Fruit fly (Drosophila melanogaster) whole organism, embryonic: ENCODE results near the gene CG15140.

Experiments
- Atf6 ChIP-seq: fragments of 200-800 bp; sonication (Bioruptor generic); IDR thresholded peaks from 2 replicates; pipeline ENCODE4 v1.3.6; 2022; ENCODE audit warnings: missing biosample characterization, missing genetic modification characterization
- Blimp-1 ChIP-seq: fragments of 200-800 bp; sonication (Bioruptor generic); optimal IDR thresholded peaks from 3 replicates; lab custom pipeline; 2018; ENCODE audit warnings: missing biosample characterization, missing genetic modification characterization, mild to moderate bottlenecking, moderate library complexity, missing genetic modification reagents
- CG10543 ChIP-seq: fragments of 200-800 bp; sonication (Bioruptor generic); optimal IDR thresholded peaks from 3 replicates; lab custom pipeline; 2017; ENCODE audit warnings: missing biosample characterization, mild to moderate bottlenecking, missing genetic modification characterization, moderate library complexity
- CG10979 ChIP-seq: fragments of 200-800 bp; sonication (Bioruptor generic); optimal IDR thresholded peaks from 2 replicates; lab custom pipeline; 2018; ENCODE audit warnings: missing biosample characterization, mild to moderate bottlenecking, missing genetic modification characterization, moderate library complexity
- CG12219 ChIP-seq: fragments of 200-800 bp; sonication (Bioruptor generic); optimal IDR thresholded peaks from 3 replicates; lab custom pipeline; 2018; ENCODE audit warnings: missing biosample characterization, mild to moderate bottlenecking, missing genetic modification characterization
- CG12769 ChIP-seq: fragments of 200-800 bp; sonication (Bioruptor generic); optimal IDR thresholded peaks from 2 replicates; lab custom pipeline; 2019; ENCODE audit warnings: missing biosample characterization, mild to moderate bottlenecking, missing genetic modification characterization, moderate library complexity
- CG15073 ChIP-seq: fragments of 200-800 bp; sonication (Bioruptor generic); optimal IDR thresholded peaks from 2 replicates; lab custom pipeline; 2016; ENCODE audit warnings: missing biosample characterization, missing genetic modification characterization
- CG15514 ChIP-seq: fragments of 200-800 bp; sonication (Bioruptor generic); optimal IDR thresholded peaks from 3 replicates; lab custom pipeline; 2017; ENCODE audit warnings: missing biosample characterization, missing genetic modification characterization, mild to moderate bottlenecking, moderate library complexity, missing genetic modification reagents
- CG17186 ChIP-seq: fragments of 200-800 bp; sonication (Bioruptor generic); optimal IDR thresholded peaks from 3 replicates; lab custom pipeline; 2017; ENCODE audit warnings: missing biosample characterization, missing genetic modification reagents, missing genetic modification characterization
- CG17361 ChIP-seq: fragments of 200-800 bp; sonication (Bioruptor generic); IDR thresholded peaks from 3 replicates; pipeline ENCODE4 v1.3.6; 2022; ENCODE audit warnings: missing biosample characterization, missing genetic modification characterization
- CG17912 ChIP-seq: fragments of 200-800 bp; sonication (Bioruptor generic); optimal IDR thresholded peaks from 2 replicates; lab custom pipeline; 2018; ENCODE audit warnings: missing biosample characterization, mild to moderate bottlenecking, missing genetic modification characterization
- CG18011 ChIP-seq: fragments of 200-800 bp; sonication (Bioruptor generic); optimal IDR thresholded peaks from 2 replicates; lab custom pipeline; 2017; ENCODE audit warnings: missing biosample characterization, missing genetic modification characterization, mild to moderate bottlenecking, moderate library complexity, missing genotype
- CG3281 ChIP-seq: fragments of 200-800 bp; sonication (Bioruptor generic); optimal IDR thresholded peaks from 3 replicates; lab custom pipeline; 2017; ENCODE audit warnings: missing biosample characterization, mild to moderate bottlenecking, missing genetic modification characterization
- CG4282 ChIP-seq: fragments of 200-800 bp; sonication (Bioruptor generic); optimal IDR thresholded peaks from 2 replicates; lab custom pipeline; 2016; ENCODE audit warnings: missing biosample characterization, missing genetic modification characterization
- CG5180 ChIP-seq: fragments of 200-800 bp; sonication (Bioruptor generic); optimal IDR thresholded peaks from 3 replicates; lab custom pipeline; 2017; ENCODE audit warnings: missing biosample characterization, missing genetic modification characterization, mild to moderate bottlenecking, moderate library complexity, missing genetic modification reagents
- CG6791 ChIP-seq: fragments of 200-800 bp; sonication (Bioruptor generic); IDR thresholded peaks from 3 replicates; pipeline ENCODE4 v1.3.6; 2022; ENCODE audit warnings: missing biosample characterization, missing genetic modification characterization; ENCODE audit not compliant: partially characterized antibody
- CG8290 ChIP-seq, 3 experiments: fragments of 200-800 bp; sonication (Bioruptor generic); optimal IDR thresholded peaks; 2 replicates each; lab custom pipeline; 2016 to 2019; ENCODE audit warnings: missing biosample characterization in 3 of 3, missing genetic modification characterization in 3 of 3, mild to moderate bottlenecking in 2 of 3, moderate library complexity in 1 of 3
- D19A ChIP-seq: fragments of 200-800 bp; optimal IDR thresholded peaks from 3 replicates; lab custom pipeline; 2019; ENCODE audit warnings: missing biosample characterization, mild to moderate bottlenecking, missing genetic modification characterization, moderate library complexity
- Deaf1 ChIP-seq: fragments of 200-800 bp; optimal IDR thresholded peaks from 3 replicates; lab custom pipeline; 2019; ENCODE audit warnings: missing biosample characterization, mild to moderate bottlenecking, missing genetic modification characterization, moderate library complexity
- Dp ChIP-seq: fragments of 200-800 bp; sonication (Bioruptor generic); optimal IDR thresholded peaks from 2 replicates; lab custom pipeline; 2018; ENCODE audit warnings: missing biosample characterization, mild to moderate bottlenecking, missing genetic modification characterization, moderate library complexity
- Drgx ChIP-seq: fragments of 200-800 bp; sonication (Bioruptor generic); IDR thresholded peaks from 2 replicates; pipeline ENCODE4 v1.3.6; 2022; ENCODE audit warnings: missing biosample characterization, missing genetic modification characterization
- E2f2 ChIP-seq: fragments of 200-800 bp; sonication (Bioruptor generic); IDR thresholded peaks from 2 replicates; pipeline ENCODE4 v1.3.6; 2022; ENCODE audit warnings: missing biosample characterization, missing genetic modification characterization
- Fer3 ChIP-seq: fragments of 200-800 bp; sonication (Bioruptor generic); optimal IDR thresholded peaks from 2 replicates; lab custom pipeline; 2018; ENCODE audit warnings: missing biosample characterization, mild to moderate bottlenecking, missing genetic modification characterization, moderate library complexity
- HLHmδ ChIP-seq: fragments of 200-800 bp; sonication (Bioruptor generic); optimal IDR thresholded peaks from 2 replicates; lab custom pipeline; 2018; ENCODE audit warnings: missing biosample characterization, mild to moderate bottlenecking, missing genetic modification characterization, moderate library complexity
- Hr39 ChIP-seq: fragments of >200 bp; optimal IDR thresholded peaks from 2 replicates; lab custom pipeline; 2017
- Hr78 ChIP-seq, 2 experiments: fragments of 200-800 bp in 1 of 2; fragments of >200 bp in 1 of 2; sonication (Bioruptor generic) in 1 of 2; optimal IDR thresholded peaks; 2 replicates each; lab custom pipeline; 2017 to 2019; ENCODE audit warnings: missing biosample characterization in 2 of 2, missing genetic modification characterization in 2 of 2, mild to moderate bottlenecking in 1 of 2, moderate library complexity in 1 of 2
- Hsf ChIP-seq: fragments of 200-800 bp; sonication (Bioruptor generic); optimal IDR thresholded peaks from 3 replicates; lab custom pipeline; 2016; ENCODE audit warnings: missing biosample characterization, missing genetic modification characterization
- Myb ChIP-seq: fragments of 200-800 bp; sonication (Bioruptor generic); optimal IDR thresholded peaks from 2 replicates; lab custom pipeline; 2016; ENCODE audit warnings: missing biosample characterization, missing genetic modification characterization
- Rfx ChIP-seq: fragments of 200-800 bp; sonication (Bioruptor generic); IDR thresholded peaks from 2 replicates; pipeline ENCODE4 v1.3.6; 2022; ENCODE audit warnings: missing biosample characterization, missing genetic modification characterization
- ara ChIP-seq: fragments of 200-800 bp; sonication (Bioruptor generic); IDR thresholded peaks from 2 replicates; pipeline ENCODE4 v1.3.6; 2022; ENCODE audit warnings: missing biosample characterization, missing genetic modification characterization
- cg ChIP-seq: fragments of 200-800 bp; sonication (Bioruptor generic); optimal IDR thresholded peaks from 3 replicates; lab custom pipeline; 2019; ENCODE audit warnings: missing biosample characterization, mild to moderate bottlenecking, missing genetic modification characterization, moderate library complexity
- chm ChIP-seq: fragments of 200-800 bp; sonication (Bioruptor generic); IDR thresholded peaks from 2 replicates; pipeline ENCODE4 v1.3.6; 2022; ENCODE audit warnings: missing biosample characterization, missing genetic modification characterization
- crp ChIP-seq, 2 experiments: fragments of 200-800 bp; sonication (Bioruptor generic); optimal IDR thresholded peaks; 2 replicates in 1 of 2; 3 replicates in 1 of 2; lab custom pipeline; 2017; ENCODE audit warnings: missing biosample characterization in 2 of 2, missing genetic modification characterization in 2 of 2, mild to moderate bottlenecking in 1 of 2, moderate library complexity in 1 of 2
- eyg ChIP-seq: fragments of 200-800 bp; sonication (Bioruptor generic); optimal IDR thresholded peaks from 3 replicates; lab custom pipeline; 2016; ENCODE audit warnings: missing biosample characterization, missing genetic modification characterization
- fd102C ChIP-seq: fragments of 200-800 bp; sonication (Bioruptor generic); optimal IDR thresholded peaks from 2 replicates; lab custom pipeline; 2018; ENCODE audit warnings: missing biosample characterization, mild to moderate bottlenecking, missing genetic modification characterization, moderate library complexity
- fu2 ChIP-seq: fragments of 200-800 bp; sonication (Bioruptor generic); optimal IDR thresholded peaks from 2 replicates; lab custom pipeline; 2016; ENCODE audit warnings: missing biosample characterization, missing genetic modification characterization
- hbn ChIP-seq: fragments of 200-800 bp; sonication (Bioruptor generic); IDR thresholded peaks from 2 replicates; pipeline ENCODE4 v1.3.6; 2022; ENCODE audit warnings: missing biosample characterization, missing genetic modification characterization; ENCODE audit not compliant: partially characterized antibody
- hkb ChIP-seq, 2 experiments: fragments of 200-800 bp in 1 of 2; fragments of >200 bp in 1 of 2; sonication (Bioruptor generic) in 1 of 2; IDR thresholded peaks in 1 of 2; optimal IDR thresholded peaks in 1 of 2; 2 replicates each; pipeline versions ENCODE4 v1.3.6 to Lab custom; 2017 to 2022; ENCODE audit warnings: missing biosample characterization in 1 of 2, missing genetic modification characterization in 1 of 2
- mirr ChIP-seq: fragments of 200-800 bp; sonication (Bioruptor generic); optimal IDR thresholded peaks from 3 replicates; lab custom pipeline; 2018; ENCODE audit warnings: missing biosample characterization, mild to moderate bottlenecking, missing genetic modification characterization
- oc ChIP-seq: fragments of 200-800 bp; sonication (Bioruptor generic); optimal IDR thresholded peaks from 2 replicates; lab custom pipeline; 2018; ENCODE audit warnings: missing biosample characterization, mild to moderate bottlenecking, missing genetic modification characterization, moderate library complexity
- prd ChIP-seq, 3 experiments: fragments of >200 bp in 2 of 3; fragments of 200-800 bp in 1 of 3; sonication (Bioruptor generic) in 1 of 3; optimal IDR thresholded peaks in 2 of 3; IDR thresholded peaks in 1 of 3; 2 replicates in 2 of 3; 3 replicates in 1 of 3; pipeline versions ENCODE4 v1.3.6 to Lab custom; 2017 to 2022; ENCODE audit warnings: missing biosample characterization in 1 of 3, missing genetic modification characterization in 1 of 3
- psq ChIP-seq: fragments of 200-800 bp; sonication (Bioruptor generic); optimal IDR thresholded peaks from 2 replicates; lab custom pipeline; 2017; ENCODE audit warnings: missing biosample characterization, missing genetic modification characterization
- sna ChIP-seq: fragments of 200-800 bp; sonication (Bioruptor generic); IDR thresholded peaks from 2 replicates; pipeline ENCODE4 v1.3.6; 2022; ENCODE audit warnings: missing biosample characterization, missing genetic modification characterization; ENCODE audit not compliant: partially characterized antibody
- sr ChIP-seq: fragments of 200-800 bp; sonication (Bioruptor generic); IDR thresholded peaks from 3 replicates; pipeline ENCODE4 v1.3.6; 2022; ENCODE audit warnings: missing biosample characterization, missing genetic modification characterization
- unpg ChIP-seq: fragments of 200-800 bp; sonication (Bioruptor generic); optimal IDR thresholded peaks from 3 replicates; lab custom pipeline; 2018; ENCODE audit warnings: missing biosample characterization, mild to moderate bottlenecking, missing genetic modification characterization, moderate library complexity
- zen ChIP-seq: fragments of 200-800 bp; sonication (Bioruptor generic); optimal IDR thresholded peaks from 3 replicates; lab custom pipeline; 2018; ENCODE audit warnings: missing biosample characterization, mild to moderate bottlenecking, missing genetic modification characterization, moderate library complexity
- zen2 ChIP-seq: fragments of 200-800 bp; sonication (Bioruptor generic); IDR thresholded peaks from 3 replicates; pipeline ENCODE4 v1.3.6; 2022; ENCODE audit warnings: missing biosample characterization, missing genetic modification characterization; ENCODE audit not compliant: partially characterized antibody

Gene CG15140

DNA sequence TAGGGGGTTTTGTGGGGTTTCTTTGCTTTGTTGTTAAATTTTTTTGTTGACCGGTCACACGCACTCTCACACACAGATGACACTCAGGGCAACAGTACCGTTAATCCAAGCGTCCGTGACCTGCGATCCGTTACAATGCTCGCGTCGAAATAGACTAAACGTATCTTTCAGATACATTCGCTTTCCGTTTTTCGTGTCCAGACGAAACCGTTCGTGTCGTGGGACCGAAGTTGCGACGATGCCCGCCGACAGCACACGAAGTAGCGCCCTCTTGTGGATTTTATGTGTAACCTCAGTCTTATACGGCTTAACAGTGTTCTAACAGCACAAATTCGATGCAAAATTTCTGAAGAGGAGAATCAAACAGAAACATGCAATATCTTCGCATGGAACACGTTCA is 25.5 kb upstream of the CG15140 start, which contains the start of gene beat-IIIc (continued):
- TF ChIP-seq fu2 (GFP tag; lab: Kevin White, UChicago): no peak
- no peak for TF ChIP-seq prd (optimal IDR thresholded peaks at IDR 0.05; lab: Kevin White, UChicago)
- TF ChIP-seq prd (GFP tag; IDR thresholded peaks at IDR 0.05; lab: Robert Waterston, UW): peak; percentile 32; the same call in 1 of the 3 replicates
- TF ChIP-seq CG4282 (GFP tag; lab: Kevin White, UChicago): no peak
- TF ChIP-seq CG12769 (tag; lab: Kevin White, UChicago): peak; percentile 3
- no peak for TF ChIP-seq cg (GFP tag; lab: Kevin White, UChicago)
- peak; percentile 100 for TF ChIP-seq Deaf1 (tag; lab: Kevin White, UChicago)
- 0 out of 2 replicates have a peak, but pooled peaks have one; percentile 18 for TF ChIP-seq E2f2 (GFP tag; lab: Robert Waterston, UW)
- no peak for TF ChIP-seq Fer3 (tag; lab: Kevin White, UChicago)
- TF ChIP-seq CG3281 (GFP tag; lab: Kevin White, UChicago): no peak
- TF ChIP-seq CG8290 (GFP tag; optimal IDR thresholded peaks at IDR 0.05; lab: Kevin White, UChicago): peak; percentile 34
- TF ChIP-seq CG8290 (tag; optimal IDR thresholded peaks at IDR 0.05; lab: Kevin White, UChicago): peak; percentile 3 to 77
- no peak for TF ChIP-seq Dp (GFP tag; lab: Kevin White, UChicago)
- TF ChIP-seq eyg (GFP tag; lab: Kevin White, UChicago): no peak
- peak; percentile 79 for TF ChIP-seq chm (GFP tag; lab: Robert Waterston, UW)
- TF ChIP-seq CG10979: peak; percentile 34
- TF ChIP-seq zen (tag; lab: Kevin White, UChicago): peak; percentile 16
- TF ChIP-seq CG18011 (GFP tag; lab: Kevin White, UChicago): no peak
- TF ChIP-seq sr (GFP tag; lab: Robert Waterston, UW): no peak
- TF ChIP-seq Hr78 (GFP tag; optimal IDR thresholded peaks at IDR 0.05; lab: Kevin White, UChicago): peak in 1 of 2 experiments; percentile 51
- TF ChIP-seq Hsf (GFP tag; lab: Kevin White, UChicago): peak; percentile 11
- peak; percentile 51; the same call in 1 of the 3 replicates for TF ChIP-seq zen2 (GFP tag; lab: Robert Waterston, UW)
- peak; percentile 42 for TF ChIP-seq oc (tag; lab: Kevin White, UChicago)
- peak; percentile 48 for TF ChIP-seq D19A (tag; lab: Kevin White, UChicago)
- TF ChIP-seq unpg: peak; percentile 34
- peak; percentile 13 for TF ChIP-seq fd102C (GFP tag; lab: Kevin White, UChicago)
- TF ChIP-seq CG17186 (GFP tag; lab: Kevin White, UChicago): no peak
- TF ChIP-seq CG17361 (GFP tag; lab: Robert Waterston, UW): 0 out of 3 replicates have a peak, but pooled peaks have one; percentile 13
- peak; percentile 38 for TF ChIP-seq Blimp-1 (GFP tag; lab: Kevin White, UChicago)
- no peak for TF ChIP-seq crp (GFP tag; optimal IDR thresholded peaks at IDR 0.05; lab: Kevin White, UChicago)
- TF ChIP-seq CG12219 (GFP tag; lab: Kevin White, UChicago): peak; percentile 7
- peak; percentile 12 for TF ChIP-seq Myb
- peak; percentile 27 for TF ChIP-seq CG10543 (GFP tag; lab: Kevin White, UChicago)
- TF ChIP-seq hkb (optimal IDR thresholded peaks at IDR 0.05; lab: Kevin White, UChicago): no peak
- peak; percentile 32; the same call in 1 of the 2 replicates for TF ChIP-seq hkb (GFP tag; IDR thresholded peaks at IDR 0.05; lab: Robert Waterston, UW)
- peak; percentile 42 for TF ChIP-seq HLHmδ (GFP tag; lab: Kevin White, UChicago)
- no peak for TF ChIP-seq Drgx (GFP tag; lab: Robert Waterston, UW)
- no peak for TF ChIP-seq psq (GFP tag; lab: Kevin White, UChicago)
- no peak for TF ChIP-seq CG15073
- TF ChIP-seq CG15514: peak; percentile 16
- TF ChIP-seq Hr39 (lab: Kevin White, UChicago): no peak
- TF ChIP-seq CG6791: peak; percentile 52; the same call in 2 of the 3 replicates
- TF ChIP-seq CG17912: peak; percentile 38
- 0 out of 2 replicates have a peak, but pooled peaks have one; percentile 10 for TF ChIP-seq ara (GFP tag; lab: Robert Waterston, UW)
- 0 out of 2 replicates have a peak, but pooled peaks have one; percentile 46 for TF ChIP-seq sna (GFP tag; lab: Robert Waterston, UW)
- TF ChIP-seq mirr: peak; percentile 19
- TF ChIP-seq CG5180 (GFP tag; lab: Kevin White, UChicago): peak; percentile 97
- TF ChIP-seq Rfx: 0 out of 2 replicates have a peak, but pooled peaks have one; percentile 25
- no peak for TF ChIP-seq hbn (GFP tag; lab: Robert Waterston, UW)
- no peak for TF ChIP-seq Atf6 (GFP tag; lab: Robert Waterston, UW)
